Fruit fly (Drosophila melanogaster): Measurements from ENCODE around the gene Pvf3.
A peak's percentile ranks its signal among the peaks of the same experiment; 100 is the strongest.

The Pvf3 gene

dm6 chr2L:7200168-7200567 is 42.7 kb upstream of the Pvf3 start (continued):
- no peak for TF ChIP-seq CG34406 (GFP tag; optimal IDR thresholded peaks at IDR 0.05)
- peak; percentile 72 for TF ChIP-seq Eip78C (GFP tag)
- TF ChIP-seq eg (GFP tag; IDR thresholded peaks at IDR 0.05): no peak
- no peak for TF ChIP-seq net (GFP tag; optimal IDR thresholded peaks at IDR 0.05)
- TF ChIP-seq CG8119 (GFP tag; IDR thresholded peaks at IDR 0.05): no peak
- TF ChIP-seq Smox (GFP tag; optimal IDR thresholded peaks at IDR 0.05): no peak
- TF ChIP-seq fd85E (GFP tag; optimal IDR thresholded peaks at IDR 0.05): no peak
- no peak for TF ChIP-seq achi (GFP tag; optimal IDR thresholded peaks at IDR 0.05)
- TF ChIP-seq CG15336 (GFP tag; IDR thresholded peaks at IDR 0.05): 0 out of 2 replicates have a peak, but pooled peaks have one; percentile 1
- peak; percentile 3 for TF ChIP-seq Ets21C (GFP tag; optimal IDR thresholded peaks at IDR 0.05)
- no peak for TF ChIP-seq CG8319 (GFP tag; optimal IDR thresholded peaks at IDR 0.05)
- peak; percentile 12 for TF ChIP-seq pdm3 (GFP tag; optimal IDR thresholded peaks at IDR 0.05)
- peak; percentile 32 for TF ChIP-seq esn (GFP tag; optimal IDR thresholded peaks at IDR 0.05)
- TF ChIP-seq Hr4 (GFP tag; optimal IDR thresholded peaks at IDR 0.05): no peak
- TF ChIP-seq CG3032 (tag; optimal IDR thresholded peaks at IDR 0.05): no peak

- TF ChIP-seq CG6808 (GFP tag; optimal IDR thresholded peaks at IDR 0.05): peak; percentile 23
- peak; percentile 41 for TF ChIP-seq Smox (GFP tag; optimal IDR thresholded peaks at IDR 0.05)
- TF ChIP-seq eg (GFP tag; IDR thresholded peaks at IDR 0.05): peak; percentile 83
- TF ChIP-seq Sox15 (GFP tag; optimal IDR thresholded peaks at IDR 0.05): no peak
- TF ChIP-seq CG11762 (GFP tag; optimal IDR thresholded peaks at IDR 0.05; ENCODE audit: insufficient read depth): peak; percentile 4
- TF ChIP-seq CG3919 (GFP tag; optimal IDR thresholded peaks at IDR 0.05): peak; percentile 62
- peak; percentile 51 for TF ChIP-seq OdsH (GFP tag; optimal IDR thresholded peaks at IDR 0.05)
- peak; percentile 84 for TF ChIP-seq svp (GFP tag)
- TF ChIP-seq esn (GFP tag; optimal IDR thresholded peaks at IDR 0.05): peak; percentile 69
- peak; percentile 56 for TF ChIP-seq Gug (GFP tag; IDR thresholded peaks at IDR 0.05)
- TF ChIP-seq CG1621 (tag; optimal IDR thresholded peaks at IDR 0.05): peak; percentile 36
- TF ChIP-seq dsx (GFP tag; optimal IDR thresholded peaks at IDR 0.05; ENCODE audit: poor library complexity, severe bottlenecking): peak; percentile 50
- peak; percentile 56 for TF ChIP-seq CG6276 (GFP tag; optimal IDR thresholded peaks at IDR 0.05)
- TF ChIP-seq CG11294 (GFP tag; IDR thresholded peaks at IDR 0.05): no peak
- TF ChIP-seq lz (GFP tag; optimal IDR thresholded peaks at IDR 0.05): peak; percentile 2
- TF ChIP-seq Met (GFP tag; optimal IDR thresholded peaks at IDR 0.05): peak; percentile 63
- peak; percentile 49 for TF ChIP-seq CG7368 (GFP tag; optimal IDR thresholded peaks at IDR 0.05)
- TF ChIP-seq CG10631 (GFP tag; optimal IDR thresholded peaks at IDR 0.05): peak; percentile 42
- no peak for TF ChIP-seq Ets21C (GFP tag; optimal IDR thresholded peaks at IDR 0.05)
- no peak for TF ChIP-seq Hr38 (GFP tag; optimal IDR thresholded peaks at IDR 0.05)
- TF ChIP-seq topi (GFP tag; optimal IDR thresholded peaks at IDR 0.05): peak; percentile 45
- peak; percentile 10 for TF ChIP-seq CG11902 (GFP tag; optimal IDR thresholded peaks at IDR 0.05)
- TF ChIP-seq Lpt (GFP tag; optimal IDR thresholded peaks at IDR 0.05): peak; percentile 49
- TF ChIP-seq CG6163 (GFP tag; IDR thresholded peaks at IDR 0.05): peak; percentile 56
- TF ChIP-seq dac (GFP tag; optimal IDR thresholded peaks at IDR 0.05): peak; percentile 6
- TF ChIP-seq fd59A (GFP tag; optimal IDR thresholded peaks at IDR 0.05): no peak
- TF ChIP-seq Eip78C (GFP tag): peak; percentile 90
- TF ChIP-seq ss (GFP tag; optimal IDR thresholded peaks at IDR 0.05): peak in 1 of 2 experiments; percentile 19
- TF ChIP-seq CG8319 (GFP tag; optimal IDR thresholded peaks at IDR 0.05): peak; percentile 24
- peak; percentile 38 for TF ChIP-seq Blimp-1 (GFP tag; optimal IDR thresholded peaks at IDR 0.05)
- TF ChIP-seq CG8119 (GFP tag; IDR thresholded peaks at IDR 0.05): peak; percentile 79
- no peak for TF ChIP-seq fkh (GFP tag; optimal IDR thresholded peaks at IDR 0.05)
- peak; percentile 17 for TF ChIP-seq CG9139 (GFP tag; optimal IDR thresholded peaks at IDR 0.05)
- peak; percentile 60 for TF ChIP-seq cyc (GFP tag; optimal IDR thresholded peaks at IDR 0.05)
- TF ChIP-seq Sox14 (GFP tag; optimal IDR thresholded peaks at IDR 0.05): peak; percentile 84
- TF ChIP-seq salr (GFP tag; optimal IDR thresholded peaks at IDR 0.05): no peak
- TF ChIP-seq net (GFP tag; optimal IDR thresholded peaks at IDR 0.05): peak; percentile 10
- TF ChIP-seq Ets96B (tag; optimal IDR thresholded peaks at IDR 0.05): peak; percentile 70
- peak; percentile 78 for TF ChIP-seq CG34406 (GFP tag; optimal IDR thresholded peaks at IDR 0.05)
- TF ChIP-seq CG10669 (GFP tag; optimal IDR thresholded peaks at IDR 0.05): peak; percentile 49
- TF ChIP-seq CG6854 (GFP tag; optimal IDR thresholded peaks at IDR 0.05): no peak
- peak; percentile 51 for TF ChIP-seq CG6792 (GFP tag; optimal IDR thresholded peaks at IDR 0.05)
- TF ChIP-seq Hr39 (GFP tag; optimal IDR thresholded peaks at IDR 0.05): peak; percentile 41
- peak; percentile 52 for TF ChIP-seq CG3032 (tag; optimal IDR thresholded peaks at IDR 0.05)
Observed at dm6 chr2L:7199635-7200110, 42.2 kb upstream of the Pvf3 start.
